Worm (Caenorhabditis elegans): ENCODE data around the gene mrps-9.

The mrps-9 gene

DNA sequence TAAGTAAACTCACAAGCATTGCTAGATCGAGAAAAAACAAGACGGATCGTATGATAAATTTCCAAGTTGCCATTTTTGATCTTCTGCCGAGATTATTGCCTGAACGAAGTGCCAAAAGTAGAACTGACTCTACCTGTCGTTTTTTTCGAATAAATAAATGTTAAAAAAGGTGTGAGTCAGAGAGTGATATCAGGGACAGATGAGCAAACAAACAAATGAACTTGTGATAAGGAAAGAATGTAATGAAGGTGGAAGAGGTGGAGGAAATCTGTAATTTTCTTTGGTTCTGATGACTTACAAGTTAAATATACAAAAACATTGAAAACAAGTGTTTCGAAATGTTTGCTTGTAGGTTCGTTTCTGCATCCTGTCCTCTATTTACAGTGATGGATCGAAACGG, 26.5 kb upstream of the mrps-9 start, which contains the start of gene tsp-1:
TSS of gene tsp-1 (minus strand) at position 99 of the 400 bp plus-strand sequence.
- no peak for TF ChIP-seq hrde-1 (tag; optimal IDR thresholded peaks at IDR 0.05; ENCODE audit: borderline replicate concordance)
- no peak for TF ChIP-seq dpl-1 (GFP tag; optimal IDR thresholded peaks at IDR 0.05)
- no peak for TF ChIP-seq madf-6 (GFP tag; IDR thresholded peaks at IDR 0.05)
- no peak for TF ChIP-seq egl-18 (GFP tag; IDR thresholded peaks at IDR 0.05)
- TF ChIP-seq ztf-3 (GFP tag; optimal IDR thresholded peaks at IDR 0.05) = no peak
- TF ChIP-seq atf-7 (tag; optimal IDR thresholded peaks at IDR 0.05) = no peak
- no peak for TF ChIP-seq nfya-2 (GFP tag; IDR thresholded peaks at IDR 0.05)
- TF ChIP-seq rec-8 (tag; optimal IDR thresholded peaks at IDR 0.05) = no peak
- TF ChIP-seq ccch-3 (GFP tag; optimal IDR thresholded peaks at IDR 0.05) = no peak
- TF ChIP-seq nhr-80 (tag; optimal IDR thresholded peaks at IDR 0.05) = no peak
- TF ChIP-seq F23B12.7 (tag; optimal IDR thresholded peaks at IDR 0.05; ENCODE audit: insufficient read depth) = no peak
- TF ChIP-seq B0035.1 (tag; optimal IDR thresholded peaks at IDR 0.05) = no peak
- TF ChIP-seq Y53F4B.3 (GFP tag; IDR thresholded peaks at IDR 0.05) = no peak

DNA sequence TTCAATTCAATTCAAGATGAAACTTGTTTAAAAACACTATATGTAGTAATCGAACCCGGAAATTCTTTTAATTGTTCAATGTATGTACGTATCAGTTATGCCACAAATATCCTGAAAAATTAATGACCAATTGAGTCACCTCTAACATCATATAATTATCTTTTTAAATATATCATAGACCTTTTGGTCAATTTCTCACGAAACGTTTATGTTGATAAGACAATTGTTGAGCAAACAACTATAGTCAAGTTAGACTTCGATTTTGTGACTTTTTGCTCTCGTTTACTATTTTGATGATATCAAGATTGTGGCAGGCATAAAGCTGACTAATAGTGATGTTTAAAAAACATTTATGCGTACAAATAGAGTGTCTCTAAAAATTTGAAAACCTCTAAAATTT, 25.6 kb upstream of the mrps-9 start:
- TF ChIP-seq lin-40 (tag; optimal IDR thresholded peaks at IDR 0.05) (no peak), nhr-80 (tag; optimal IDR thresholded peaks at IDR 0.05) (peak; percentile 28)

ce11 chrIII:8240948-8241347, 24.9 kb upstream of the mrps-9 start:
- TF ChIP-seq F33H1.4 (GFP tag; IDR thresholded peaks at IDR 0.05) = no peak

DNA sequence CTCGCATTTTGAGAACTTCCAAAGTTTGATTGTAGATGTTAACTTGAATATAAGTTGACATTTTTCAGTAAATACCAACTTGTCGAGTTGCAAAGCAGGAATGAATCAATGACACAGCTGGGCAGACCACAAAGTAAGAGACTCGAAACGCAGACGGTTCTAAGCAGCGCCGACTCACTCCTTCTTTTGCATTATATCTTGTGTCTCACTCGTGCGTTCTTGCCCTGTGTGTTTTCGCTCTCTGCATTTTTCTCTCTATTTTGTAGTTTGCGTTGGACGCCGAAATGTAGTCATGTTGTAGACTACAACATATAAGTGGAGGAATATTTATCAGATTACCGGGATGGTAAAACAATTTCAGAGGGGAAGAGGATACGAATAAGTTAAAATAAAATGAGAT, 23.1 kb upstream of the mrps-9 start, which contains the start of gene C02F5.12:
TSS of gene C02F5.12 (minus strand) at position 221 of the 400 bp plus-strand sequence.
- peak; percentile 25 for TF ChIP-seq tbp1 (GFP tag; optimal IDR thresholded peaks at IDR 0.05)
- TF ChIP-seq ceh-79 (tag; optimal IDR thresholded peaks at IDR 0.05) = no peak
- TF ChIP-seq nhr-90 (tag; optimal IDR thresholded peaks at IDR 0.05) = no peak
- no peak for TF ChIP-seq snpc-1.1 (tag; optimal IDR thresholded peaks at IDR 0.05; ENCODE audit: insufficient read depth)
- TF ChIP-seq akir-1 (GFP tag; optimal IDR thresholded peaks at IDR 0.05) = no peak
- TF ChIP-seq madf-8 (GFP tag; conservative IDR thresholded peaks at IDR 0.05) = no peak
- no peak for TF ChIP-seq ceh-40 (GFP tag; IDR thresholded peaks at IDR 0.05)
- no peak for TF ChIP-seq hmg-20 (GFP tag; IDR thresholded peaks at IDR 0.05)
- TF ChIP-seq rcor-1 (GFP tag; IDR thresholded peaks at IDR 0.05) = no peak
- 0 out of 2 replicates have a peak, but pooled peaks have one; percentile 51 for TF ChIP-seq ceh-58 (GFP tag; IDR thresholded peaks at IDR 0.05)
- TF ChIP-seq Y53G8AR.9 (GFP tag; conservative IDR thresholded peaks at IDR 0.05) = peak; percentile 69
- no peak for TF ChIP-seq T26A5.8 (tag; optimal IDR thresholded peaks at IDR 0.05)
- 0 out of 2 replicates have a peak, but pooled peaks have one; percentile 31 for TF ChIP-seq nfyb-1 (GFP tag; IDR thresholded peaks at IDR 0.05)
- TF ChIP-seq lin-54 (GFP tag; optimal IDR thresholded peaks at IDR 0.05) = peak; percentile 61
- TF ChIP-seq atf-7 (tag; optimal IDR thresholded peaks at IDR 0.05) = no peak
- TF ChIP-seq ekl-4 (GFP tag; IDR thresholded peaks at IDR 0.05) = peak; percentile 56
- TF ChIP-seq nfya-1 (tag; optimal IDR thresholded peaks at IDR 0.05; ENCODE audit: borderline replicate concordance, insufficient read depth) = no peak
- no peak for TF ChIP-seq ztf-22 (GFP tag; optimal IDR thresholded peaks at IDR 0.05)
- TF ChIP-seq tbx-9 (tag; optimal IDR thresholded peaks at IDR 0.05; ENCODE audit: borderline replicate concordance) = no peak
- no peak for TF ChIP-seq ccch-3 (GFP tag; optimal IDR thresholded peaks at IDR 0.05)
- peak; percentile 46 for TF ChIP-seq nhr-80 (tag; optimal IDR thresholded peaks at IDR 0.05)
- TF ChIP-seq ceh-91 (GFP tag; IDR thresholded peaks at IDR 0.05) = no peak
- TF ChIP-seq cebp-1 (GFP tag; IDR thresholded peaks at IDR 0.05) = no peak
- peak; percentile 48 for TF ChIP-seq cebp-1 (tag; optimal IDR thresholded peaks at IDR 0.05)
- TF ChIP-seq snpc-3.4 (tag; optimal IDR thresholded peaks at IDR 0.05) = peak; percentile 33
- TF ChIP-seq Y53F4B.3 (GFP tag; IDR thresholded peaks at IDR 0.05) = no peak
- peak; percentile 26; the same call in 1 of the 2 replicates for TF ChIP-seq pbrm-1 (GFP tag; IDR thresholded peaks at IDR 0.05)
- TF ChIP-seq madf-6 (GFP tag; IDR thresholded peaks at IDR 0.05) = peak; percentile 49; the same call in 1 of the 2 replicates
- TF ChIP-seq F22D6.2 (tag; optimal IDR thresholded peaks at IDR 0.05) = no peak
- no peak for TF ChIP-seq C06A6.2 (GFP tag; conservative IDR thresholded peaks at IDR 0.05)
- TF ChIP-seq tlf-1 (GFP tag; optimal IDR thresholded peaks at IDR 0.05) = peak; percentile 35
- peak; percentile 40; the same call in 1 of the 2 replicates for TF ChIP-seq hsf-1 (GFP tag; IDR thresholded peaks at IDR 0.05)
